Worm (Caenorhabditis elegans) whole organism, mixed stage, embryonic: ENCODE results near the gene col-131.

Source experiments
- blmp-1 ChIP-seq: fragments of 150-350 bp; optimal IDR thresholded peaks from 2 replicates; lab custom pipeline; 2014; ENCODE audit warnings: missing biosample characterization, missing genetic modification characterization
- ceh-43 ChIP-seq: fragments of 200-800 bp; sonication (Bioruptor generic); optimal IDR thresholded peaks from 2 replicates; lab custom pipeline; 2018; ENCODE audit warnings: mild to moderate bottlenecking, missing genetic modification characterization, moderate library complexity, missing compliant biosample characterization
- elt-3 ChIP-seq: fragments of 150-350 bp; optimal IDR thresholded peaks from 2 replicates; lab custom pipeline; 2014; ENCODE audit warnings: missing biosample characterization, missing genetic modification characterization
- flh-1 ChIP-seq: fragments of 200-800 bp; sonication (Bioruptor generic); optimal IDR thresholded peaks from 2 replicates; lab custom pipeline; 2018; ENCODE audit warnings: mild to moderate bottlenecking, missing genetic modification characterization, moderate library complexity, missing compliant biosample characterization
- ham-2 ChIP-seq: fragments of 200-800 bp; sonication (Bioruptor generic); optimal IDR thresholded peaks from 2 replicates; lab custom pipeline; 2018; ENCODE audit warnings: mild to moderate bottlenecking, missing genetic modification characterization, missing compliant biosample characterization
- lin-13 ChIP-seq: fragments of 150-350 bp; optimal IDR thresholded peaks from 2 replicates; lab custom pipeline; 2014; ENCODE audit warnings: missing biosample characterization, missing genetic modification characterization
- lsy-2 ChIP-seq: fragments of 150-350 bp; optimal IDR thresholded peaks from 2 replicates; lab custom pipeline; 2014; ENCODE audit warnings: missing biosample characterization, missing genetic modification characterization
- mep-1 ChIP-seq: fragments of 150-350 bp; optimal IDR thresholded peaks from 2 replicates; lab custom pipeline; 2017; ENCODE audit warnings: missing biosample characterization, missing genetic modification reagents, missing genetic modification characterization, inconsistent platforms
- pha-4 ChIP-seq: fragments of 150-350 bp; optimal IDR thresholded peaks from 2 replicates; lab custom pipeline; 2018; ENCODE audit warnings: missing biosample characterization, missing genetic modification reagents, missing genetic modification characterization
- sptf-1 ChIP-seq: sonication (generic microtip); optimal IDR thresholded peaks from 2 replicates; lab custom pipeline; 2017; ENCODE audit warnings: mild to moderate bottlenecking, missing genetic modification characterization, moderate library complexity, missing compliant biosample characterization
- tbx-8 ChIP-seq: fragments of 200-800 bp; sonication (Bioruptor generic); optimal IDR thresholded peaks from 2 replicates; lab custom pipeline; 2018; ENCODE audit warnings: mild to moderate bottlenecking, missing genetic modification characterization, moderate library complexity, missing compliant biosample characterization
- unc-62 ChIP-seq: fragments of 150-350 bp; optimal IDR thresholded peaks from 2 replicates; lab custom pipeline; 2014; ENCODE audit warnings: missing biosample characterization, missing genetic modification reagents, missing genetic modification characterization

DNA sequence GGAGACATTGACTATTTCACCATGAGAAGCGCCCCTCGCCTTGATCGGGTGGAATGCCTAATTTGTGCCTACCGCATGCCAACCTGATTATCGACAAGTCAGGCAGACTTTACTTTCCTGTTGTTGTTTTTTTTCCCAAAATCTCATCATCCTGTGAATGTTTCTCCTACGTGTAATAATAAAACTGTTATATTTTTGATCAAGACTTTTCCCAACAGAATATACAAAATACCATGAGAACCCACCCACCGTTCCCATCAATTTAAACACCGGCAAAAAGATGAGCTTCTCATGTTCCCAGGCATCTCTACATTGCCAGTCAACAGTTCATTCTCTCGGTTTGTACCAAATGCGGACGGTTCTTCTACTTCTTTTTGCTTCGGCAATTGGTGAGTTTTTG lies 20.3 kb downstream of the col-131 start, which contains the start of gene scl-9:
- no peak for TF ChIP-seq lsy-2 (tag; lab: Kevin White, UChicago)
- TF ChIP-seq ham-2 (GFP tag; lab: Kevin White, UChicago) = no peak
- TF ChIP-seq sptf-1 (tag; lab: Kevin White, UChicago) = no peak
- TF ChIP-seq lin-13 (tag; lab: Kevin White, UChicago) = no peak
- TF ChIP-seq unc-62 (GFP tag; lab: Kevin White, UChicago) = no peak
- no peak for TF ChIP-seq flh-1
- no peak for TF ChIP-seq tbx-8 (GFP tag; lab: Kevin White, UChicago)
- TF ChIP-seq mep-1 (tag; lab: Kevin White, UChicago) = no peak
- TF ChIP-seq elt-3 = no peak
- no peak for TF ChIP-seq ceh-43 (GFP tag; lab: Kevin White, UChicago)
- no peak for TF ChIP-seq blmp-1 (tag; lab: Kevin White, UChicago)
- no peak for TF ChIP-seq pha-4
